Worm (Caenorhabditis elegans) whole organism, L1 larva: ENCODE measurements around the gene cst-1.

Source experiments
- ama-1 ChIP-seq: fragments of 150-350 bp; optimal IDR thresholded peaks from 2 replicates; lab custom pipeline; 2014
- dsc-1 ChIP-seq: sonication (generic microtip); optimal IDR thresholded peaks from 2 replicates; lab custom pipeline; 2016; ENCODE audit warnings: mild to moderate bottlenecking, missing genetic modification characterization, missing compliant biosample characterization
- efl-3 ChIP-seq: fragments of 200-800 bp; sonication (Bioruptor generic); optimal IDR thresholded peaks from 2 replicates; lab custom pipeline; 2018; ENCODE audit warnings: mild to moderate bottlenecking, missing genetic modification characterization, missing compliant biosample characterization
- fos-1 ChIP-seq: fragments of 150-350 bp; optimal IDR thresholded peaks from 2 replicates; lab custom pipeline; 2014; ENCODE audit warnings: missing biosample characterization, missing genetic modification characterization
- lin-14 ChIP-seq: fragments of 200-800 bp; sonication (Bioruptor generic); optimal IDR thresholded peaks from 2 replicates; lab custom pipeline; 2018; ENCODE audit warnings: mild to moderate bottlenecking, missing genetic modification characterization, moderate library complexity, missing compliant biosample characterization
- mef-2 ChIP-seq: fragments of 150-350 bp; optimal IDR thresholded peaks from 2 replicates; lab custom pipeline; 2014; ENCODE audit warnings: missing biosample characterization, missing genetic modification characterization
- nhr-237 ChIP-seq: fragments of 150-350 bp; optimal IDR thresholded peaks from 2 replicates; lab custom pipeline; 2014; ENCODE audit warnings: missing biosample characterization, missing genetic modification characterization
- unc-130 ChIP-seq: fragments of 150-350 bp; optimal IDR thresholded peaks from 2 replicates; lab custom pipeline; 2017; ENCODE audit warnings: missing biosample characterization, missing genetic modification characterization, inconsistent platforms
- ztf-11 ChIP-seq, 2 experiments: sonication (generic microtip); optimal IDR thresholded peaks; 2 replicates each; lab custom pipeline; 2016 to 2017; ENCODE audit warnings: missing genetic modification characterization in 2 of 2, missing biosample characterization in 1 of 2, missing compliant biosample characterization in 1 of 2

- TF ChIP-seq mef-2 (no peak), unc-130 (tag; lab: Kevin White, UChicago) (no peak), nhr-237 (tag; lab: Kevin White, UChicago) (no peak), lin-14 (GFP tag; lab: Kevin White, UChicago) (no peak), ztf-11 (tag; optimal IDR thresholded peaks at IDR 0.05; lab: Kevin White, UChicago) (no peak), ama-1 (lab: Kevin White, UChicago) (no peak), fos-1 (tag; lab: Kevin White, UChicago) (no peak), dsc-1 (tag; lab: Kevin White, UChicago) (no peak), efl-3 (no peak)
These were observed 29.4 kb downstream of the cst-1 start, which contains the start of gene R160.4 for ce11 chrX:4368800-4369199.
